4 worm cellular contexts compared by ENCODE assay signal in genomic region chrIII:3955674-3956073, ce11.
A peak's percentile ranks its signal among the peaks of the same experiment; 100 is the strongest.
TF ChIP-seq lines count a peak whose summit lies in the region.

No protein-coding gene starts in this region.

TF ChIP-seq in whole organism, L1 larva, 84 proteins besides CTCF, POLR2A, EP300 and RAD21 (continued from another document):
- TF ChIP-seq fkh-10 (GFP tag; optimal IDR thresholded peaks at IDR 0.05; lab: Kevin White, UChicago) (no peak), pax-3 (tag; optimal IDR thresholded peaks at IDR 0.05; lab: Kevin White, UChicago) (no peak), nhr-19 (GFP tag; conservative IDR thresholded peaks at IDR 0.05; lab: Robert Waterston, UW) (no peak), fkh-8 (tag; optimal IDR thresholded peaks at IDR 0.05; lab: Kevin White, UChicago) (peak; percentile 47), lin-35 (GFP tag; optimal IDR thresholded peaks at IDR 0.05; lab: Kevin White, UChicago) (peak; percentile 13 to 16), dpl-1 (GFP tag; optimal IDR thresholded peaks at IDR 0.05; lab: Kevin White, UChicago) (peak in 1 of 3 experiments; percentile 15), C16A3.4 (tag; optimal IDR thresholded peaks at IDR 0.05; lab: Kevin White, UChicago) (peak; percentile 0), ceh-82 (tag; optimal IDR thresholded peaks at IDR 0.05; lab: Kevin White, UChicago) (peak in 1 of 3 experiments; percentile 15), nhr-20 (tag; optimal IDR thresholded peaks at IDR 0.05; lab: Kevin White, UChicago) (no peak), unc-86 (tag; optimal IDR thresholded peaks at IDR 0.05; lab: Kevin White, UChicago) (peak; percentile 59), nhr-84 (tag; optimal IDR thresholded peaks at IDR 0.05; lab: Kevin White, UChicago) (no peak), ztf-4 (tag; optimal IDR thresholded peaks at IDR 0.05; lab: Kevin White, UChicago) (peak; percentile 66), nhr-28 (tag; optimal IDR thresholded peaks at IDR 0.05; lab: Kevin White, UChicago) (no peak), nhr-11 (tag; optimal IDR thresholded peaks at IDR 0.05; lab: Kevin White, UChicago) (no peak), elt-3 (tag; optimal IDR thresholded peaks at IDR 0.05; lab: Kevin White, UChicago) (no peak), nhr-47 (tag; optimal IDR thresholded peaks at IDR 0.05; lab: Kevin White, UChicago) (peak; percentile 32), F16B12.6 (tag; optimal IDR thresholded peaks at IDR 0.05; lab: Kevin White, UChicago) (no peak), hlh-4 (tag; optimal IDR thresholded peaks at IDR 0.05; lab: Kevin White, UChicago) (no peak), mdl-1 (tag; optimal IDR thresholded peaks at IDR 0.05; lab: Kevin White, UChicago) (peak in 1 of 2 experiments; percentile 24), efl-1 (optimal IDR thresholded peaks at IDR 0.05; lab: Kevin White, UChicago) (peak; percentile 12 to 13), efl-1 (GFP tag; optimal IDR thresholded peaks at IDR 0.05 in 1 of 2; lab: Kevin White, UChicago) (peak in 1 of 2 experiments; percentile 33), lin-39 (tag; optimal IDR thresholded peaks at IDR 0.05; lab: Kevin White, UChicago) (no peak)

TF ChIP-seq in whole organism, L2 larva, 48 proteins besides CTCF, POLR2A, EP300 and RAD21 (continued from another document):
- no peak for TF ChIP-seq dmd-4 (tag; optimal IDR thresholded peaks at IDR 0.05; lab: Kevin White, UChicago)
- no peak for TF ChIP-seq ceh-82 (tag; optimal IDR thresholded peaks at IDR 0.05; lab: Kevin White, UChicago)
- TF ChIP-seq sma-3 (GFP tag; optimal IDR thresholded peaks at IDR 0.05; lab: Kevin White, UChicago), result no peak
- no peak for TF ChIP-seq elt-3 (tag; optimal IDR thresholded peaks at IDR 0.05; lab: Kevin White, UChicago)
- peak; percentile 15 for TF ChIP-seq nhr-25 (tag; optimal IDR thresholded peaks at IDR 0.05; lab: Kevin White, UChicago)
- peak; percentile 25 for TF ChIP-seq crh-2 (tag; optimal IDR thresholded peaks at IDR 0.05; lab: Kevin White, UChicago)
- TF ChIP-seq lin-11 (tag; optimal IDR thresholded peaks at IDR 0.05; lab: Kevin White, UChicago), result no peak
- TF ChIP-seq ztf-11 (tag; optimal IDR thresholded peaks at IDR 0.05; lab: Kevin White, UChicago), result no peak
- TF ChIP-seq C34F6.9 (tag; optimal IDR thresholded peaks at IDR 0.05; lab: Kevin White, UChicago), result peak; percentile 49
- TF ChIP-seq nhr-12 (tag; optimal IDR thresholded peaks at IDR 0.05; lab: Kevin White, UChicago), result no peak
- TF ChIP-seq unc-39 (tag; optimal IDR thresholded peaks at IDR 0.05; lab: Kevin White, UChicago), result no peak
- no peak for TF ChIP-seq zag-1 (tag; optimal IDR thresholded peaks at IDR 0.05; lab: Kevin White, UChicago)
- no peak for TF ChIP-seq elt-1 (tag; optimal IDR thresholded peaks at IDR 0.05; lab: Kevin White, UChicago)
- no peak for TF ChIP-seq Y55F3AM.14 (GFP tag; optimal IDR thresholded peaks at IDR 0.05; lab: Kevin White, UChicago)
- TF ChIP-seq mab-5 (tag; optimal IDR thresholded peaks at IDR 0.05; lab: Kevin White, UChicago), result peak; percentile 9
- peak in 1 of 2 experiments; percentile 64 for TF ChIP-seq lsy-2 (tag; optimal IDR thresholded peaks at IDR 0.05; lab: Kevin White, UChicago)
- peak; percentile 16 for TF ChIP-seq fos-1 (tag; optimal IDR thresholded peaks at IDR 0.05; lab: Kevin White, UChicago)
- TF ChIP-seq mdl-1 (tag; optimal IDR thresholded peaks at IDR 0.05; lab: Kevin White, UChicago), result peak; percentile 48 to 56
- TF ChIP-seq lin-39 (tag; optimal IDR thresholded peaks at IDR 0.05; lab: Kevin White, UChicago), result no peak
- peak; percentile 17 for TF ChIP-seq F13H6.1 (tag; optimal IDR thresholded peaks at IDR 0.05; lab: Kevin White, UChicago)
- TF ChIP-seq lin-13 (GFP tag; optimal IDR thresholded peaks at IDR 0.05; lab: Kevin White, UChicago), result no peak
- no peak for TF ChIP-seq skn-1 (tag; optimal IDR thresholded peaks at IDR 0.05; lab: Kevin White, UChicago)
- TF ChIP-seq egl-27 (tag; optimal IDR thresholded peaks at IDR 0.05; lab: Kevin White, UChicago), result no peak
- TF ChIP-seq snpc-4 (tag; optimal IDR thresholded peaks at IDR 0.05; lab: Kevin White, UChicago), result no peak
- TF ChIP-seq blmp-1 (tag; optimal IDR thresholded peaks at IDR 0.05; lab: Kevin White, UChicago; ENCODE audit: insufficient read depth), result peak; percentile 36
- TF ChIP-seq nhr-23 (tag; optimal IDR thresholded peaks at IDR 0.05; lab: Kevin White, UChicago), result no peak
- no peak for TF ChIP-seq mbf-1 (tag; optimal IDR thresholded peaks at IDR 0.05; lab: Kevin White, UChicago)
- TF ChIP-seq alr-1 (tag; optimal IDR thresholded peaks at IDR 0.05; lab: Kevin White, UChicago), result no peak
- TF ChIP-seq aly-2 (tag; optimal IDR thresholded peaks at IDR 0.05; lab: Kevin White, UChicago), result no peak

TF ChIP-seq in whole organism, L3 larva, 47 proteins besides CTCF, POLR2A, EP300 and RAD21 (continued from another document):
- no peak for TF ChIP-seq zag-1 (tag; optimal IDR thresholded peaks at IDR 0.05; lab: Kevin White, UChicago)
- TF ChIP-seq fkh-10 (GFP tag; optimal IDR thresholded peaks at IDR 0.05; lab: Kevin White, UChicago), result no peak
- TF ChIP-seq jun-1 (tag; optimal IDR thresholded peaks at IDR 0.05; lab: Kevin White, UChicago), result no peak
- TF ChIP-seq sea-2 (GFP tag; optimal IDR thresholded peaks at IDR 0.05; lab: Kevin White, UChicago), result no peak
- no peak for TF ChIP-seq nhr-67 (tag; optimal IDR thresholded peaks at IDR 0.05; lab: Kevin White, UChicago)
- TF ChIP-seq nhr-43 (tag; optimal IDR thresholded peaks at IDR 0.05; lab: Kevin White, UChicago; ENCODE audit: poor library complexity, severe bottlenecking), result no peak
- TF ChIP-seq unc-39 (tag; optimal IDR thresholded peaks at IDR 0.05; lab: Kevin White, UChicago), result no peak
- TF ChIP-seq nhr-76 (tag; optimal IDR thresholded peaks at IDR 0.05; lab: Kevin White, UChicago), result no peak
- no peak for TF ChIP-seq nhr-28 (tag; optimal IDR thresholded peaks at IDR 0.05; lab: Kevin White, UChicago)
- no peak for TF ChIP-seq nhr-12 (tag; optimal IDR thresholded peaks at IDR 0.05; lab: Kevin White, UChicago)

TF ChIP-seq in whole organism, L4 larva, 104 proteins besides CTCF, POLR2A, EP300 and RAD21 (continued from another document):
- TF ChIP-seq hlh-11 (tag; optimal IDR thresholded peaks at IDR 0.05; lab: Kevin White, UChicago) (peak; percentile 1), mdl-1 (tag; optimal IDR thresholded peaks at IDR 0.05; lab: Kevin White, UChicago) (peak in 1 of 2 experiments; percentile 43), mep-1 (tag; optimal IDR thresholded peaks at IDR 0.05; lab: Kevin White, UChicago) (peak; percentile 69), hlh-30 (tag; optimal IDR thresholded peaks at IDR 0.05; lab: Kevin White, UChicago; ENCODE audit: insufficient read depth) (peak; percentile 84), T26A8.4 (GFP tag; IDR thresholded peaks at IDR 0.05; lab: Robert Waterston, UW) (no peak), nhr-10 (tag; optimal IDR thresholded peaks at IDR 0.05; lab: Kevin White, UChicago) (no peak)
